Worm (Caenorhabditis elegans) whole organism, mixed stage, embryonic: ENCODE measurements around the gene col-39.

ENCODE experiments used
- bed-3 ChIP-seq: fragments of 200-800 bp; sonication (Bioruptor generic); optimal IDR thresholded peaks from 3 replicates; lab custom pipeline; 2018; ENCODE audit warnings: mild to moderate bottlenecking, missing genetic modification characterization, moderate library complexity, missing compliant biosample characterization
- blmp-1 ChIP-seq: fragments of 150-350 bp; optimal IDR thresholded peaks from 2 replicates; lab custom pipeline; 2014; ENCODE audit warnings: missing biosample characterization, missing genetic modification characterization
- ceh-39 ChIP-seq: fragments of 150-350 bp; optimal IDR thresholded peaks from 2 replicates; lab custom pipeline; 2014; ENCODE audit warnings: missing biosample characterization, missing genetic modification characterization
- ceh-43 ChIP-seq: fragments of 200-800 bp; sonication (Bioruptor generic); optimal IDR thresholded peaks from 2 replicates; lab custom pipeline; 2018; ENCODE audit warnings: mild to moderate bottlenecking, missing genetic modification characterization, moderate library complexity, missing compliant biosample characterization
- ceh-83 ChIP-seq: fragments of 200-800 bp; sonication (Bioruptor generic); optimal IDR thresholded peaks from 2 replicates; lab custom pipeline; 2018; ENCODE audit warnings: mild to moderate bottlenecking, missing genetic modification characterization, missing compliant biosample characterization
- ces-1 ChIP-seq: fragments of 150-350 bp; optimal IDR thresholded peaks from 2 replicates; lab custom pipeline; 2014; ENCODE audit warnings: missing biosample characterization, missing genetic modification reagents, missing genetic modification characterization
- cnd-1 ChIP-seq: fragments of 200-800 bp; sonication (Bioruptor generic); optimal IDR thresholded peaks from 2 replicates; lab custom pipeline; 2018; ENCODE audit warnings: mild to moderate bottlenecking, missing genetic modification characterization, missing compliant biosample characterization
- drap-1 ChIP-seq: fragments of 200-800 bp; sonication (Bioruptor generic); optimal IDR thresholded peaks from 3 replicates; lab custom pipeline; 2018; ENCODE audit warnings: mild to moderate bottlenecking, missing genetic modification characterization, missing compliant biosample characterization
- elt-3 ChIP-seq: fragments of 150-350 bp; optimal IDR thresholded peaks from 2 replicates; lab custom pipeline; 2014; ENCODE audit warnings: missing biosample characterization, missing genetic modification characterization
- flh-1 ChIP-seq: fragments of 200-800 bp; sonication (Bioruptor generic); optimal IDR thresholded peaks from 2 replicates; lab custom pipeline; 2018; ENCODE audit warnings: mild to moderate bottlenecking, missing genetic modification characterization, moderate library complexity, missing compliant biosample characterization
- ham-2 ChIP-seq: fragments of 200-800 bp; sonication (Bioruptor generic); optimal IDR thresholded peaks from 2 replicates; lab custom pipeline; 2018; ENCODE audit warnings: mild to moderate bottlenecking, missing genetic modification characterization, missing compliant biosample characterization
- hlh-1 ChIP-seq: fragments of 150-350 bp; optimal IDR thresholded peaks from 2 replicates; lab custom pipeline; 2014; ENCODE audit warnings: missing biosample characterization, missing genetic modification reagents, missing genetic modification characterization
- lin-13 ChIP-seq: fragments of 150-350 bp; optimal IDR thresholded peaks from 2 replicates; lab custom pipeline; 2014; ENCODE audit warnings: missing biosample characterization, missing genetic modification characterization
- lin-32 ChIP-seq: fragments of 200-800 bp; sonication (Bioruptor generic); optimal IDR thresholded peaks from 2 replicates; lab custom pipeline; 2018; ENCODE audit warnings: mild to moderate bottlenecking, missing genetic modification characterization, missing compliant biosample characterization
- lsy-2 ChIP-seq: fragments of 150-350 bp; optimal IDR thresholded peaks from 2 replicates; lab custom pipeline; 2014; ENCODE audit warnings: missing biosample characterization, missing genetic modification characterization
- mab-5 ChIP-seq: fragments of 150-350 bp; optimal IDR thresholded peaks from 2 replicates; lab custom pipeline; 2014; ENCODE audit warnings: missing biosample characterization, missing genetic modification characterization
- nhr-12 ChIP-seq: fragments of 150-350 bp; optimal IDR thresholded peaks from 2 replicates; lab custom pipeline; 2014; ENCODE audit warnings: missing biosample characterization, missing genetic modification characterization
- nhr-2 ChIP-seq: fragments of 150-350 bp; optimal IDR thresholded peaks from 2 replicates; lab custom pipeline; 2014; ENCODE audit warnings: missing biosample characterization, missing genetic modification characterization
- nhr-28 ChIP-seq: fragments of 150-350 bp; optimal IDR thresholded peaks from 2 replicates; lab custom pipeline; 2014; ENCODE audit warnings: missing biosample characterization, missing genetic modification characterization
- nhr-76 ChIP-seq: sonication (generic microtip); optimal IDR thresholded peaks from 2 replicates; lab custom pipeline; 2017; ENCODE audit warnings: missing biosample characterization, missing genetic modification characterization
- pha-4 ChIP-seq: fragments of 150-350 bp; optimal IDR thresholded peaks from 2 replicates; lab custom pipeline; 2018; ENCODE audit warnings: missing biosample characterization, missing genetic modification reagents, missing genetic modification characterization
- snpc-4 ChIP-seq: fragments of 150-350 bp; optimal IDR thresholded peaks from 2 replicates; lab custom pipeline; 2014; ENCODE audit warnings: missing biosample characterization, missing genetic modification characterization
- tbx-8 ChIP-seq: fragments of 200-800 bp; sonication (Bioruptor generic); optimal IDR thresholded peaks from 2 replicates; lab custom pipeline; 2018; ENCODE audit warnings: mild to moderate bottlenecking, missing genetic modification characterization, moderate library complexity, missing compliant biosample characterization
- unc-120 ChIP-seq: sonication (generic microtip); optimal IDR thresholded peaks from 2 replicates; lab custom pipeline; 2017; ENCODE audit warnings: missing genetic modification characterization, missing compliant biosample characterization; ENCODE audit not compliant: poor library complexity, severe bottlenecking
- unc-39 ChIP-seq: fragments of 150-350 bp; optimal IDR thresholded peaks from 2 replicates; lab custom pipeline; 2014; ENCODE audit warnings: missing biosample characterization, missing genetic modification characterization
- ztf-11 ChIP-seq: fragments of 150-350 bp; optimal IDR thresholded peaks from 2 replicates; lab custom pipeline; 2014; ENCODE audit warnings: missing biosample characterization, missing genetic modification characterization

The col-39 gene

ce11 chrII:10696060-10696459, 8.7 kb upstream of the col-39 start:
- no peak for TF ChIP-seq nhr-28 (tag; lab: Kevin White, UChicago)
- no peak for TF ChIP-seq pha-4 (tag; lab: Kevin White, UChicago)
- peak; percentile 96 for TF ChIP-seq ces-1
- TF ChIP-seq, all 35 proteins: peak for 1

- no peak for TF ChIP-seq nhr-12 (tag; lab: Kevin White, UChicago)
- no peak for TF ChIP-seq hlh-1 (tag; lab: Kevin White, UChicago)
- no peak for TF ChIP-seq blmp-1
- TF ChIP-seq unc-120, result no peak
- TF ChIP-seq nhr-76 (tag; lab: Kevin White, UChicago), result no peak
- TF ChIP-seq nhr-2, result no peak
- TF ChIP-seq elt-3 (tag; lab: Kevin White, UChicago), result no peak
- no peak for TF ChIP-seq snpc-4 (tag; lab: Kevin White, UChicago)
- no peak for TF ChIP-seq ceh-43 (GFP tag; lab: Kevin White, UChicago)
- no peak for TF ChIP-seq mab-5 (tag; lab: Kevin White, UChicago)
- TF ChIP-seq pha-4 (tag; lab: Kevin White, UChicago), result no peak
- no peak for TF ChIP-seq ceh-39 (tag; lab: Kevin White, UChicago)
- TF ChIP-seq tbx-8, result no peak
Observed at ce11 chrII:10703594-10704384, 927 bp upstream of the col-39 start, which contains the start of gene col-79. col-79 (plus strand) TSS chrII:10703613.

ce11 chrII:10705347-10705996, 756 bp downstream of the col-39 start:
- TF ChIP-seq mab-5 (tag; lab: Kevin White, UChicago) (no peak), nhr-2 (no peak), unc-39 (tag; lab: Kevin White, UChicago) (no peak), flh-1 (GFP tag; lab: Kevin White, UChicago) (no peak), snpc-4 (tag; lab: Kevin White, UChicago) (no peak), lin-32 (GFP tag; lab: Kevin White, UChicago) (no peak), lin-13 (no peak), ham-2 (no peak), ceh-83 (no peak), cnd-1 (tag; lab: Kevin White, UChicago) (no peak), nhr-12 (tag; lab: Kevin White, UChicago) (no peak), ceh-43 (GFP tag; lab: Kevin White, UChicago) (no peak), nhr-28 (tag; lab: Kevin White, UChicago) (no peak)

ce11 chrII:10706038-10706437, 1.3 kb downstream of the col-39 start:
- no peak for TF ChIP-seq ztf-11 (tag; lab: Kevin White, UChicago)
- no peak for TF ChIP-seq unc-39 (tag; lab: Kevin White, UChicago)
- TF ChIP-seq hlh-1 (tag; lab: Kevin White, UChicago), result no peak
- TF ChIP-seq ham-2, result no peak
- TF ChIP-seq flh-1 (GFP tag; lab: Kevin White, UChicago), result no peak

ce11 chrII:10706901-10707300, 2.2 kb downstream of the col-39 start, which contains the start of gene col-80:
col-80 (plus strand) TSS chrII:10707201.
- no peak for TF ChIP-seq nhr-28 (tag; lab: Kevin White, UChicago)
- no peak for TF ChIP-seq pha-4 (tag; lab: Kevin White, UChicago)
- TF ChIP-seq elt-3 (tag; lab: Kevin White, UChicago), result no peak
- TF ChIP-seq drap-1 (GFP tag; lab: Kevin White, UChicago), result no peak
- TF ChIP-seq bed-3 (GFP tag; lab: Kevin White, UChicago), result no peak
- TF ChIP-seq ztf-11 (tag; lab: Kevin White, UChicago), result no peak
- TF ChIP-seq flh-1 (GFP tag; lab: Kevin White, UChicago), result no peak
- no peak for TF ChIP-seq lin-13
- no peak for TF ChIP-seq nhr-76 (tag; lab: Kevin White, UChicago)
- TF ChIP-seq lsy-2 (tag; lab: Kevin White, UChicago), result no peak
- TF ChIP-seq ceh-43 (GFP tag; lab: Kevin White, UChicago), result no peak
